Worm (Caenorhabditis elegans): ENCODE measurements around the gene F11D11.3.

- no peak for TF ChIP-seq zag-1 (tag; optimal IDR thresholded peaks at IDR 0.05)
- no peak for TF ChIP-seq fos-1 (tag; optimal IDR thresholded peaks at IDR 0.05)
- no peak for TF ChIP-seq ama-1 (optimal IDR thresholded peaks at IDR 0.05)
Measured at ce11 chrV:18750445-18750844, 9.6 kb downstream of the F11D11.3 start, which contains the start of the genes F11D11.21 and F11D11.12.
